Worm (Caenorhabditis elegans): ENCODE results near the gene F58B3.4.
A peak's percentile ranks its signal among the peaks of the same experiment; 100 is the strongest.

F58B3.4 gene

DNA sequence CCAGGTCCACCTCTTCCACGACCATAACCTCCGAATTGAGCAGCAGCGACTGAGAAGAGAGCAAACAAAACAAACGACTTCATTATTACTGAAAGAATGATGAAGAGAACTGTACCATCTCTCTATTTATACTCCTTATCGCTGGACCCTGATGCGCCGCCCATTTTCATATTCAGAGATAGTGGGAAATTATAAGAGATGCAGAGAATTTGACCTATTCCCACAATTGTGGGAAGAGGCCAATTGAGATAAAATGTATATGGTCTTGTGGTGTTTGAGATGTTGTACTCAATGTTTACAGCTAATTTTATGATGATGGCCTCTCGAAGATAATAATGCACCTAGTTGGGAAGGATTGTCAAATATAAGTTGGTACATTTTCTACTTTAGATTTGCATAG lies 9.3 kb upstream of the F58B3.4 start, which contains the start of gene ttr-50:
Gene ttr-50, minus strand, starts transcription at position 101 of the 400 bp plus-strand sequence.
- TF ChIP-seq elt-1 (tag; optimal IDR thresholded peaks at IDR 0.05; ENCODE audit: borderline replicate concordance, insufficient read depth) (no peak), tbx-8 (GFP tag; optimal IDR thresholded peaks at IDR 0.05) (no peak)

ce11 chrIV:11638016-11638415 lies 6.4 kb upstream of the F58B3.4 start, which contains the start of gene rbm-17:
Gene rbm-17, plus strand, starts transcription at chrIV:11638316.
- TF ChIP-seq mls-2 (tag; optimal IDR thresholded peaks at IDR 0.05) (no peak), hlh-1 (tag; optimal IDR thresholded peaks at IDR 0.05) (no peak), unc-39 (tag; optimal IDR thresholded peaks at IDR 0.05) (no peak), tbx-8 (GFP tag; optimal IDR thresholded peaks at IDR 0.05) (no peak), elt-1 (tag; optimal IDR thresholded peaks at IDR 0.05; ENCODE audit: borderline replicate concordance, insufficient read depth) (no peak), bed-3 (GFP tag; optimal IDR thresholded peaks at IDR 0.05) (no peak), sem-2 (GFP tag; optimal IDR thresholded peaks at IDR 0.05) (no peak), ces-1 (GFP tag; optimal IDR thresholded peaks at IDR 0.05) (no peak), drap-1 (GFP tag; optimal IDR thresholded peaks at IDR 0.05) (no peak)

ce11 chrIV:11636409-11636723 lies 4.7 kb upstream of the F58B3.4 start, which contains the start of gene F58B3.6:
Gene F58B3.6, plus strand, starts transcription at chrIV:11636648.
- no peak for TF ChIP-seq ceh-83 (GFP tag; optimal IDR thresholded peaks at IDR 0.05)
- no peak for TF ChIP-seq pha-4 (tag; optimal IDR thresholded peaks at IDR 0.05)
- no peak for TF ChIP-seq nhr-12 (tag; optimal IDR thresholded peaks at IDR 0.05)
- TF ChIP-seq ceh-43 (GFP tag; optimal IDR thresholded peaks at IDR 0.05): no peak
- TF ChIP-seq cnd-1 (tag; optimal IDR thresholded peaks at IDR 0.05): no peak
- TF ChIP-seq ham-2 (GFP tag; optimal IDR thresholded peaks at IDR 0.05): no peak
- TF ChIP-seq blmp-1 (tag; optimal IDR thresholded peaks at IDR 0.05): no peak
- TF ChIP-seq elt-3 (tag; optimal IDR thresholded peaks at IDR 0.05): no peak
- TF ChIP-seq unc-39 (tag; optimal IDR thresholded peaks at IDR 0.05): no peak
- no peak for TF ChIP-seq mls-2 (tag; optimal IDR thresholded peaks at IDR 0.05)
- no peak for TF ChIP-seq tbx-8 (GFP tag; optimal IDR thresholded peaks at IDR 0.05)
- no peak for TF ChIP-seq nhr-28 (tag; optimal IDR thresholded peaks at IDR 0.05)
- no peak for TF ChIP-seq nhr-76 (tag; optimal IDR thresholded peaks at IDR 0.05)
- TF ChIP-seq drap-1 (GFP tag; optimal IDR thresholded peaks at IDR 0.05): no peak
- no peak for TF ChIP-seq ztf-11 (tag; optimal IDR thresholded peaks at IDR 0.05)
- no peak for TF ChIP-seq lin-32 (GFP tag; optimal IDR thresholded peaks at IDR 0.05)
- TF ChIP-seq nhr-237 (tag; optimal IDR thresholded peaks at IDR 0.05): no peak
- TF ChIP-seq mab-5 (tag; optimal IDR thresholded peaks at IDR 0.05): no peak

DNA sequence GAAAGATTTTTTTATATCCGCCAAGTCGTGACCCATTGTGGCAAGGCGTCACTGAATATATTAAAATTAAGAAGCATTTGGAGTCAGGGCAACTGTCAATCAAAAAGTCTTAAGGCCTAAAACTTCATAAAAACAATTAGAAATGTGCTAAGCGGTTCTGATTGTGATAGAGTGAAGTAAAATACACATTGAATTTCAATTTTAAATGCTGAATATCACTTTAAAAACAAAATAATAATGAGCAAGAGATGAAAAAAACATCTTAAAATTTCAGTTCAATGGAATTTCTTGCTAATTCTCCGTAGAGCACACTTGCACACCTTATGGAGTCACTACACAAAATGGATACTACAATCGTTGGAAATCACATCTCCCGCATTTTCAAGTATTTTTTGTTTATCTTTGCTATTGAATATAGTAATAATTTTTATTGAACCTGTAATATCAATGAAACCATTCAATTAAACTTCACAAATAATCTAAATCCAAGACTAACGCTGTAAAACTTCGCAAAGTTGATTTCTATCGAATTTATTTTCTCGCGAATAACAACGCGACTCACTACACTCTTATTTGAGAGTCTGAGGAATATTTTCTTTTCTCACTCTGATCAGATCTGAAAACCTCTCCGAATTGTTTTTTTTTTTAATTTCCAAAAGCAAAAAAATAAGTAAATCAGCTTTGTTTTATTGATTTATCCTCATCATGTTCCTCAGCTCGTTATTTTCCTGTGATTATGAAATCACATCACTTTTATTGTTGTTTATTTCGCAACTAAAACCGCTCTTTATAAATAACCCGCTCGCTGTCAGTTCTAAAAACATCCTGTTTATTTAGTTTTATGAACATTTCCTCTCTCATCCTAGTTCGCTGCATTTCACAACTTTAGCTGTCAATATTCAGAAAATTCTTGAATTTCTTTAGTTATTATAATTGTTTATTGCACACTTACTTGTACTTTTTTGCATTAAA lies 4.1 kb upstream of the F58B3.4 start, which contains the start of gene mars-1:
Gene mars-1, minus strand, starts transcription at position 51 of the 972 bp plus-strand sequence.
- TF ChIP-seq pha-4 (tag; optimal IDR thresholded peaks at IDR 0.05) (peak; percentile 20), ceh-83 (GFP tag; optimal IDR thresholded peaks at IDR 0.05) (no peak), hlh-1 (tag; optimal IDR thresholded peaks at IDR 0.05) (no peak), mep-1 (tag; optimal IDR thresholded peaks at IDR 0.05) (peak; percentile 17), nhr-237 (tag; optimal IDR thresholded peaks at IDR 0.05) (peak; percentile 88), ceh-39 (tag; optimal IDR thresholded peaks at IDR 0.05) (peak; percentile 66), cnd-1 (tag; optimal IDR thresholded peaks at IDR 0.05) (no peak), sptf-1 (tag; optimal IDR thresholded peaks at IDR 0.05) (peak; percentile 50), lin-32 (GFP tag; optimal IDR thresholded peaks at IDR 0.05) (no peak), lsy-2 (tag; optimal IDR thresholded peaks at IDR 0.05) (peak; percentile 60), ces-1 (GFP tag; optimal IDR thresholded peaks at IDR 0.05) (peak; percentile 65), mab-5 (tag; optimal IDR thresholded peaks at IDR 0.05) (no peak), elt-1 (tag; optimal IDR thresholded peaks at IDR 0.05; ENCODE audit: borderline replicate concordance, insufficient read depth) (no peak), nhr-2 (tag; optimal IDR thresholded peaks at IDR 0.05) (no peak), unc-120 (tag; optimal IDR thresholded peaks at IDR 0.05; ENCODE audit: poor library complexity, severe bottlenecking) (peak; percentile 3)

ce11 chrIV:11627847-11628246 lies 3.8 kb downstream of the F58B3.4 start, which contains the start of gene lys-6:
Gene lys-6, minus strand, starts transcription at chrIV:11627947.
- TF ChIP-seq nhr-28 (tag; optimal IDR thresholded peaks at IDR 0.05): no peak
- TF ChIP-seq nhr-76 (tag; optimal IDR thresholded peaks at IDR 0.05): no peak
- TF ChIP-seq sptf-1 (tag; optimal IDR thresholded peaks at IDR 0.05): no peak
- no peak for TF ChIP-seq unc-39 (tag; optimal IDR thresholded peaks at IDR 0.05)
- TF ChIP-seq mls-2 (tag; optimal IDR thresholded peaks at IDR 0.05): no peak
- no peak for TF ChIP-seq snpc-4 (tag; optimal IDR thresholded peaks at IDR 0.05)
- TF ChIP-seq flh-1 (GFP tag; optimal IDR thresholded peaks at IDR 0.05): no peak
- no peak for TF ChIP-seq unc-120 (tag; optimal IDR thresholded peaks at IDR 0.05; ENCODE audit: poor library complexity, severe bottlenecking)
- no peak for TF ChIP-seq nhr-12 (tag; optimal IDR thresholded peaks at IDR 0.05)
- no peak for TF ChIP-seq pha-4 (tag; optimal IDR thresholded peaks at IDR 0.05)
- TF ChIP-seq nhr-237 (tag; optimal IDR thresholded peaks at IDR 0.05): no peak
- no peak for TF ChIP-seq hlh-1 (tag; optimal IDR thresholded peaks at IDR 0.05)
- no peak for TF ChIP-seq ceh-83 (GFP tag; optimal IDR thresholded peaks at IDR 0.05)
- no peak for TF ChIP-seq lin-13 (tag; optimal IDR thresholded peaks at IDR 0.05)
- TF ChIP-seq mab-5 (tag; optimal IDR thresholded peaks at IDR 0.05): no peak
- TF ChIP-seq ham-2 (GFP tag; optimal IDR thresholded peaks at IDR 0.05): no peak
- TF ChIP-seq lsy-2 (tag; optimal IDR thresholded peaks at IDR 0.05): no peak
